Worm (Caenorhabditis elegans) whole organism, young adult: ENCODE data around the gene Y55F3AM.21.

ENCODE experiments used
- ama-1 ChIP-seq, 3 experiments: fragments of 150-350 bp in 1 of 3; sonication (generic microtip) in 2 of 3; optimal IDR thresholded peaks; 2 replicates each; lab custom pipeline; 2014 to 2018; ENCODE audit warnings: missing biosample characterization in 2 of 3, missing genetic modification characterization in 2 of 3, missing genetic modification reagents in 2 of 3
- ceh-91 ChIP-seq: fragments of 200-800 bp; sonication (Bioruptor generic); IDR thresholded peaks from 2 replicates; pipeline ENCODE4 v1.3.6; 2022; ENCODE audit warnings: missing genetic modification reagents, missing genetic modification characterization, missing compliant biosample characterization
- efl-1 ChIP-seq: fragments of 150-350 bp; optimal IDR thresholded peaks from 2 replicates; lab custom pipeline; 2014; ENCODE audit warnings: missing biosample characterization, missing genetic modification reagents, missing genetic modification characterization
- him-1 ChIP-seq: sonication (generic microtip); optimal IDR thresholded peaks from 2 replicates; lab custom pipeline; 2016; ENCODE audit warnings: missing genotype, missing genetic modification reagents, missing genetic modification characterization, missing compliant biosample characterization
- lin-40 ChIP-seq: sonication (generic microtip); optimal IDR thresholded peaks from 2 replicates; lab custom pipeline; 2016; ENCODE audit warnings: missing genetic modification characterization, mild to moderate bottlenecking, missing compliant biosample characterization, missing genotype, missing genetic modification reagents
- mcd-1 ChIP-seq: fragments of 200-800 bp; sonication (Bioruptor generic); IDR thresholded peaks from 2 replicates; pipeline ENCODE4 v1.3.6; 2022; ENCODE audit warnings: missing genetic modification reagents, missing genetic modification characterization, missing compliant biosample characterization
- nfya-1 ChIP-seq: sonication (generic microtip); optimal IDR thresholded peaks from 2 replicates; lab custom pipeline; 2017; ENCODE audit warnings: antibody characterized with exemption, missing compliant biosample characterization, missing genetic modification characterization, borderline replicate concordance; ENCODE audit not compliant: insufficient read depth
- snpc-4 ChIP-seq, 5 experiments: fragments of 150-350 bp in 1 of 5; sonication (generic microtip) in 4 of 5; optimal IDR thresholded peaks; 2 replicates each; lab custom pipeline; 2014 to 2018; ENCODE audit warnings: missing genetic modification characterization in 5 of 5, missing biosample characterization in 3 of 5, antibody characterized with exemption in 2 of 5, mild to moderate bottlenecking in 2 of 5, missing compliant biosample characterization in 2 of 5, missing genotype in 2 of 5, moderate library complexity in 2 of 5, missing genetic modification reagents in 1 of 5
- tlf-1 ChIP-seq: fragments of 200-800 bp; sonication (Bioruptor generic); optimal IDR thresholded peaks from 2 replicates; lab custom pipeline; 2018; ENCODE audit warnings: mild to moderate bottlenecking, missing genetic modification characterization, missing compliant biosample characterization
- unc-62 ChIP-seq: fragments of 150-350 bp; optimal IDR thresholded peaks from 2 replicates; lab custom pipeline; 2014; ENCODE audit warnings: missing biosample characterization, missing genetic modification reagents, missing genetic modification characterization
- zfh-2 ChIP-seq: fragments of 200-800 bp; sonication (Bioruptor generic); conservative IDR thresholded peaks from 2 replicates; pipeline ENCODE4 v1.3.6; 2022; ENCODE audit warnings: missing genetic modification reagents, missing genetic modification characterization, missing compliant biosample characterization
- zim-3 ChIP-seq: sonication (generic microtip); optimal IDR thresholded peaks from 2 replicates; lab custom pipeline; 2017; ENCODE audit warnings: mild to moderate bottlenecking, missing genetic modification characterization, moderate library complexity, missing compliant biosample characterization
- ztf-22 ChIP-seq: fragments of 200-800 bp; sonication (Bioruptor generic); optimal IDR thresholded peaks from 2 replicates; lab custom pipeline; 2018; ENCODE audit warnings: mild to moderate bottlenecking, missing genetic modification characterization, moderate library complexity, missing compliant biosample characterization

- TF ChIP-seq snpc-4 (GFP tag; optimal IDR thresholded peaks at IDR 0.05; lab: Kevin White, UChicago) (no peak), snpc-4 (tag; optimal IDR thresholded peaks at IDR 0.05; lab: Kevin White, UChicago) (no peak), efl-1 (GFP tag; lab: Kevin White, UChicago) (no peak), unc-62 (GFP tag; lab: Kevin White, UChicago) (no peak), him-1 (tag; lab: Kevin White, UChicago) (no peak), mcd-1 (GFP tag; lab: Robert Waterston, UW) (no peak), lin-40 (no peak), zim-3 (tag; lab: Kevin White, UChicago) (no peak), nfya-1 (tag; lab: Kevin White, UChicago) (no peak), ama-1 (optimal IDR thresholded peaks at IDR 0.05; lab: Kevin White, UChicago) (no peak), ama-1 (GFP tag; optimal IDR thresholded peaks at IDR 0.05; lab: Kevin White, UChicago) (no peak), ztf-22 (GFP tag; lab: Kevin White, UChicago) (no peak), tlf-1 (GFP tag; lab: Kevin White, UChicago) (no peak), ceh-91 (no peak), zfh-2 (GFP tag; lab: Robert Waterston, UW) (no peak)
These were observed 45.7 kb upstream of the Y55F3AM.21 start, which contains the start of gene cox-18 for ce11 chrIV:1097153-1097552.
